Fruit fly (Drosophila melanogaster) whole organism, prepupa: ENCODE results near the gene CG34417.

Source experiments
- Blimp-1 ChIP-seq: fragments of 200-800 bp; sonication (Bioruptor generic); optimal IDR thresholded peaks from 3 replicates; lab custom pipeline; 2017; ENCODE audit warnings: missing biosample characterization, missing genetic modification characterization, mild to moderate bottlenecking, moderate library complexity, missing genetic modification reagents
- CG10631 ChIP-seq: fragments of 200-800 bp; sonication (Bioruptor generic); optimal IDR thresholded peaks from 2 replicates; lab custom pipeline; 2016; ENCODE audit warnings: missing biosample characterization, missing genetic modification characterization
- CG11294 ChIP-seq: fragments of 200-800 bp; sonication (Bioruptor generic); IDR thresholded peaks from 2 replicates; pipeline ENCODE4 v1.3.6; 2022; ENCODE audit warnings: missing biosample characterization, missing genetic modification characterization
- CG11762 ChIP-seq: fragments of 200-800 bp; sonication (Bioruptor generic); optimal IDR thresholded peaks from 3 replicates; lab custom pipeline; 2016; ENCODE audit warnings: missing biosample characterization, missing genetic modification characterization; ENCODE audit not compliant: insufficient read depth
- CG11902 ChIP-seq: fragments of 200-800 bp; sonication (Bioruptor generic); optimal IDR thresholded peaks from 3 replicates; lab custom pipeline; 2016; ENCODE audit warnings: missing biosample characterization, missing genetic modification characterization
- CG15336 ChIP-seq: fragments of 200-800 bp; sonication (Bioruptor generic); IDR thresholded peaks from 2 replicates; pipeline ENCODE4 v1.3.6; 2022; ENCODE audit warnings: missing biosample characterization, missing genetic modification characterization
- CG1621 ChIP-seq: fragments of 200-800 bp; sonication (Bioruptor generic); optimal IDR thresholded peaks from 3 replicates; lab custom pipeline; 2018; ENCODE audit warnings: missing biosample characterization, mild to moderate bottlenecking, missing genetic modification characterization
- CG3032 ChIP-seq: fragments of 200-800 bp; optimal IDR thresholded peaks from 2 replicates; lab custom pipeline; 2019; ENCODE audit warnings: missing biosample characterization, mild to moderate bottlenecking, missing genetic modification characterization, moderate library complexity
- CG31627 ChIP-seq: fragments of 200-800 bp; sonication (Bioruptor generic); optimal IDR thresholded peaks from 3 replicates; lab custom pipeline; 2016; ENCODE audit warnings: missing biosample characterization, missing genetic modification characterization
- CG32006 ChIP-seq: fragments of 200-800 bp; sonication (Bioruptor generic); optimal IDR thresholded peaks from 3 replicates; lab custom pipeline; 2017; ENCODE audit warnings: missing biosample characterization, mild to moderate bottlenecking, missing genetic modification characterization
- CG34406 ChIP-seq: fragments of 200-800 bp; sonication (Bioruptor generic); optimal IDR thresholded peaks from 3 replicates; lab custom pipeline; 2016; ENCODE audit warnings: missing biosample characterization, missing genetic modification characterization
- CG3919 ChIP-seq: fragments of 200-800 bp; sonication (Bioruptor generic); optimal IDR thresholded peaks from 3 replicates; lab custom pipeline; 2016; ENCODE audit warnings: missing biosample characterization, missing genetic modification characterization
- CG4318 ChIP-seq: fragments of 200-800 bp; sonication (Bioruptor generic); optimal IDR thresholded peaks from 3 replicates; lab custom pipeline; 2017; ENCODE audit warnings: missing biosample characterization, mild to moderate bottlenecking, missing genetic modification characterization
- CG6163 ChIP-seq: fragments of 200-800 bp; sonication (Bioruptor generic); IDR thresholded peaks from 3 replicates; pipeline ENCODE4 v1.3.6; 2022; ENCODE audit warnings: missing biosample characterization, missing genetic modification characterization
- CG6792 ChIP-seq: fragments of 200-800 bp; sonication (Bioruptor generic); optimal IDR thresholded peaks from 3 replicates; lab custom pipeline; 2016; ENCODE audit warnings: missing biosample characterization, missing genetic modification characterization
- CG6854 ChIP-seq: fragments of 200-800 bp; sonication (Bioruptor generic); optimal IDR thresholded peaks from 2 replicates; lab custom pipeline; 2017; ENCODE audit warnings: missing biosample characterization, mild to moderate bottlenecking, missing genetic modification characterization
- CG7368 ChIP-seq: fragments of 200-800 bp; sonication (Bioruptor generic); optimal IDR thresholded peaks from 3 replicates; lab custom pipeline; 2016; ENCODE audit warnings: missing biosample characterization, missing genetic modification characterization
- CG8119 ChIP-seq: fragments of 200-800 bp; sonication (Bioruptor generic); IDR thresholded peaks from 3 replicates; pipeline ENCODE4 v1.3.6; 2022; ENCODE audit warnings: missing biosample characterization, missing genetic modification characterization
- CG8319 ChIP-seq: fragments of 200-800 bp; sonication (Bioruptor generic); optimal IDR thresholded peaks from 3 replicates; lab custom pipeline; 2016; ENCODE audit warnings: missing biosample characterization, missing genetic modification characterization
- CG8632 ChIP-seq: fragments of 200-800 bp; sonication (Bioruptor generic); optimal IDR thresholded peaks from 3 replicates; lab custom pipeline; 2016; ENCODE audit warnings: missing biosample characterization, missing genetic modification characterization
- CG9139 ChIP-seq: fragments of 200-800 bp; sonication (Bioruptor generic); optimal IDR thresholded peaks from 3 replicates; lab custom pipeline; 2017; ENCODE audit warnings: missing biosample characterization, mild to moderate bottlenecking, missing genetic modification characterization
- Eip75B ChIP-seq: fragments of 200-800 bp; sonication (Bioruptor generic); optimal IDR thresholded peaks from 3 replicates; lab custom pipeline; 2016; ENCODE audit warnings: missing biosample characterization, missing genetic modification characterization
- Eip78C ChIP-seq: fragments of 200-800 bp; sonication (Bioruptor generic); peaks from one replicate; lab custom pipeline; 2016; ENCODE audit warnings: missing biosample characterization, missing genetic modification characterization
- Eip93F ChIP-seq: fragments of 200-800 bp; sonication (Bioruptor generic); optimal IDR thresholded peaks from 2 replicates; lab custom pipeline; 2016; ENCODE audit warnings: missing biosample characterization, mild to moderate bottlenecking, missing genetic modification characterization
- Ets21C ChIP-seq: fragments of 200-800 bp; sonication (Bioruptor generic); optimal IDR thresholded peaks from 3 replicates; lab custom pipeline; 2016; ENCODE audit warnings: missing biosample characterization, missing genetic modification characterization
- Ets96B ChIP-seq: fragments of 200-800 bp; optimal IDR thresholded peaks from 2 replicates; lab custom pipeline; 2019; ENCODE audit warnings: missing biosample characterization, mild to moderate bottlenecking, missing genetic modification characterization, moderate library complexity
- Hr4 ChIP-seq: fragments of 200-800 bp; sonication (Bioruptor generic); optimal IDR thresholded peaks from 3 replicates; lab custom pipeline; 2016; ENCODE audit warnings: missing biosample characterization, missing genetic modification characterization
- Met ChIP-seq: fragments of 200-800 bp; sonication (Bioruptor generic); optimal IDR thresholded peaks from 3 replicates; lab custom pipeline; 2016; ENCODE audit warnings: missing biosample characterization, missing genetic modification characterization
- OdsH ChIP-seq: fragments of 200-800 bp; sonication (Bioruptor generic); optimal IDR thresholded peaks from 3 replicates; lab custom pipeline; 2016; ENCODE audit warnings: missing biosample characterization, missing genetic modification characterization
- Smox ChIP-seq: fragments of 200-800 bp; sonication (Bioruptor generic); optimal IDR thresholded peaks from 3 replicates; lab custom pipeline; 2016; ENCODE audit warnings: missing biosample characterization, missing genetic modification characterization
- Sox102F ChIP-seq: fragments of 200-800 bp; sonication (Bioruptor generic); optimal IDR thresholded peaks from 2 replicates; lab custom pipeline; 2016; ENCODE audit warnings: missing biosample characterization, mild to moderate bottlenecking, missing genetic modification characterization
- Sox14 ChIP-seq: fragments of 200-800 bp; sonication (Bioruptor generic); optimal IDR thresholded peaks from 3 replicates; lab custom pipeline; 2016; ENCODE audit warnings: missing biosample characterization, missing genetic modification characterization
- achi ChIP-seq: fragments of 200-800 bp; sonication (Bioruptor generic); optimal IDR thresholded peaks from 3 replicates; lab custom pipeline; 2016; ENCODE audit warnings: missing biosample characterization, missing genetic modification characterization
- acj6 ChIP-seq: fragments of 200-800 bp; sonication (Bioruptor generic); optimal IDR thresholded peaks from 3 replicates; lab custom pipeline; 2016; ENCODE audit warnings: missing biosample characterization, missing genetic modification characterization
- cyc ChIP-seq: fragments of 200-800 bp; sonication (Bioruptor generic); optimal IDR thresholded peaks from 3 replicates; lab custom pipeline; 2016; ENCODE audit warnings: missing biosample characterization, missing genetic modification characterization
- dac ChIP-seq: fragments of 200-800 bp; sonication (Bioruptor generic); optimal IDR thresholded peaks from 2 replicates; lab custom pipeline; 2017; ENCODE audit warnings: missing biosample characterization, mild to moderate bottlenecking, missing genetic modification characterization
- dsx ChIP-seq: fragments of 200-800 bp; optimal IDR thresholded peaks from 3 replicates; lab custom pipeline; 2019; ENCODE audit warnings: missing biosample characterization, mild to moderate bottlenecking, missing genetic modification characterization, moderate library complexity; ENCODE audit not compliant: poor library complexity, severe bottlenecking
- esn ChIP-seq: fragments of 200-800 bp; sonication (Bioruptor generic); optimal IDR thresholded peaks from 2 replicates; lab custom pipeline; 2016; ENCODE audit warnings: missing biosample characterization, mild to moderate bottlenecking, missing genetic modification characterization, moderate library complexity
- fd59A ChIP-seq: fragments of 200-800 bp; sonication (Bioruptor generic); optimal IDR thresholded peaks from 2 replicates; lab custom pipeline; 2017; ENCODE audit warnings: missing biosample characterization, mild to moderate bottlenecking, missing genetic modification characterization, missing genetic modification reagents
- fkh ChIP-seq: fragments of 200-800 bp; sonication (Bioruptor generic); optimal IDR thresholded peaks from 3 replicates; lab custom pipeline; 2017; ENCODE audit warnings: missing biosample characterization, mild to moderate bottlenecking, missing genetic modification characterization, moderate library complexity
- lz ChIP-seq: fragments of 200-800 bp; sonication (Bioruptor generic); optimal IDR thresholded peaks from 3 replicates; lab custom pipeline; 2016; ENCODE audit warnings: missing biosample characterization, missing genetic modification characterization
- net ChIP-seq: fragments of 200-800 bp; sonication (Bioruptor generic); optimal IDR thresholded peaks from 3 replicates; lab custom pipeline; 2016; ENCODE audit warnings: missing biosample characterization, missing genetic modification characterization
- pdm3 ChIP-seq: fragments of 200-800 bp; sonication (Bioruptor generic); optimal IDR thresholded peaks from 3 replicates; lab custom pipeline; 2016; ENCODE audit warnings: missing biosample characterization, missing genetic modification characterization
- salr ChIP-seq, 2 experiments: fragments of 200-800 bp; sonication (Bioruptor generic); optimal IDR thresholded peaks; 3 replicates each; lab custom pipeline; 2016 to 2018; ENCODE audit warnings: missing biosample characterization in 2 of 2, missing genetic modification characterization in 2 of 2, mild to moderate bottlenecking in 1 of 2
- spab ChIP-seq: fragments of 200-800 bp; sonication (Bioruptor generic); optimal IDR thresholded peaks from 2 replicates; lab custom pipeline; 2017; ENCODE audit warnings: missing biosample characterization, mild to moderate bottlenecking, missing genetic modification characterization, missing genetic modification reagents
- ss ChIP-seq, 2 experiments: fragments of 200-800 bp; sonication (Bioruptor generic); optimal IDR thresholded peaks; 2 replicates in 1 of 2; 3 replicates in 1 of 2; lab custom pipeline; 2017 to 2018; ENCODE audit warnings: mild to moderate bottlenecking in 2 of 2, missing biosample characterization in 2 of 2, missing genetic modification characterization in 2 of 2, moderate library complexity in 1 of 2
- svp ChIP-seq: fragments of 200-800 bp; sonication (Bioruptor generic); peaks from one replicate; lab custom pipeline; 2016; ENCODE audit warnings: missing biosample characterization, missing genetic modification characterization
- topi ChIP-seq: fragments of 200-800 bp; sonication (Bioruptor generic); optimal IDR thresholded peaks from 3 replicates; lab custom pipeline; 2016; ENCODE audit warnings: missing biosample characterization, missing genetic modification characterization
- vri ChIP-seq: fragments of 200-800 bp; sonication (Bioruptor generic); optimal IDR thresholded peaks from 3 replicates; lab custom pipeline; 2016; ENCODE audit warnings: missing biosample characterization, mild to moderate bottlenecking, missing genetic modification characterization

CG34417 gene

DNA sequence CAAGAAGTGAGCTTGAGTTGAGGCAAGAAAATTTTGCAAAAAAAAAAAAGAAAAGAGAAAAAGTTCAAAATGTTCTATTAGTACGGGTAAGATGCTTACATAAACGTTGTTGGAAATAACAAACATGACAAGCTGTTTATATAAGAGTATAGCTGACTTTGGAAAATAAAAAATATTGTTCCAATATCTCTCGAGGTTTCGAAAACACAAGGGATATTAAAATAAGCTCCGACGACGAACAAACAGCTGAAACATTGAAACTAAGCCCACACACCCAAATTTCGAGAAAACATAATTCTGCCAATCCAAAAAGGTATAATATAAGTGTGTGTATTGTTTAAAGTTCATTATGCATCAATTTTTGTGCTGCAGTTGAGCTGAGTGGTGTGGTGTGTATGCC, 33.2 kb downstream of the CG34417 start (continued):
- peak; percentile 38 for TF ChIP-seq CG4318 (GFP tag; lab: Kevin White, UChicago)
- no peak for TF ChIP-seq dsx (GFP tag; lab: Kevin White, UChicago)
- TF ChIP-seq CG15336 (GFP tag; lab: Robert Waterston, UW) = peak; percentile 58
- peak; percentile 58 for TF ChIP-seq esn (GFP tag; lab: Kevin White, UChicago)
- peak; percentile 53 for TF ChIP-seq pdm3
- TF ChIP-seq CG8119 = peak; percentile 53; the same call in 2 of the 3 replicates
- TF ChIP-seq CG34406 = peak; percentile 54
- TF ChIP-seq spab (GFP tag; lab: Kevin White, UChicago) = peak; percentile 6
- no peak for TF ChIP-seq CG6854 (GFP tag; lab: Kevin White, UChicago)
- peak; percentile 87 for TF ChIP-seq Eip78C (GFP tag; lab: Kevin White, UChicago)
- no peak for TF ChIP-seq CG11902
- peak; percentile 32 for TF ChIP-seq net

DNA sequence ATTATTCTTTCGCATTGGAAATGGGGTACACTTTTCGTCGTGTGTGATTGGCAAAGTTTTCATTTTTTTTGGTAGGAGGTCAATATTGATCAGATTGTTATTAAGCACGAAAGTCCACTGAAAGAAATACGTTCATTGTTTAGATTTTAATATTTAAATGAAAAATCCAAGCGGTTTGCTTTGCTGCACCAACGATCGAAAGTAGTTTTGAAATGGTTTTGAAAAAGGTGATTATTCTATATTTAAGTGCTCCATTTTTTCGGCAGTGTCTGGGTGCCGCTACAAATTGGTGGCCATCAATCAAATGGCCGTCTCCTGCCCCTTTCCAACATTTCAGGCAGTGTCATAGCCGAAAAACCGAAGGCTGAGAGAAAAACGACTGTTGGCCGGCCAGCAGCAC, 33.9 kb downstream of the CG34417 start:
- peak; percentile 36 for TF ChIP-seq CG4318 (GFP tag; lab: Kevin White, UChicago)
- peak; percentile 68 for TF ChIP-seq CG8119
- peak; percentile 11 for TF ChIP-seq CG8632 (GFP tag; lab: Kevin White, UChicago)
- TF ChIP-seq CG3032 (tag; lab: Kevin White, UChicago) = no peak
- TF ChIP-seq spab (GFP tag; lab: Kevin White, UChicago) = no peak
- no peak for TF ChIP-seq Ets96B (tag; lab: Kevin White, UChicago)
- TF ChIP-seq ss (GFP tag; optimal IDR thresholded peaks at IDR 0.05; lab: Kevin White, UChicago) = no peak
- no peak for TF ChIP-seq CG11902
- peak; percentile 17 for TF ChIP-seq CG6792 (GFP tag; lab: Kevin White, UChicago)
- TF ChIP-seq fd59A (GFP tag; lab: Kevin White, UChicago) = no peak
- TF ChIP-seq CG8319 (GFP tag; lab: Kevin White, UChicago) = no peak
- no peak for TF ChIP-seq CG11762 (GFP tag; lab: Kevin White, UChicago)
- no peak for TF ChIP-seq Smox
- peak; percentile 23 for TF ChIP-seq Sox14 (GFP tag; lab: Kevin White, UChicago)
- TF ChIP-seq acj6 = no peak
- peak; percentile 62 for TF ChIP-seq lz (GFP tag; lab: Kevin White, UChicago)
- no peak for TF ChIP-seq CG6854 (GFP tag; lab: Kevin White, UChicago)
- TF ChIP-seq salr (GFP tag; optimal IDR thresholded peaks at IDR 0.05; lab: Kevin White, UChicago) = no peak
- no peak for TF ChIP-seq Blimp-1 (GFP tag; lab: Kevin White, UChicago)
- TF ChIP-seq CG1621 (tag; lab: Kevin White, UChicago) = no peak
- TF ChIP-seq Eip75B (GFP tag; lab: Kevin White, UChicago) = peak; percentile 23
- TF ChIP-seq dac (GFP tag; lab: Kevin White, UChicago) = peak; percentile 52
- TF ChIP-seq CG3919 (GFP tag; lab: Kevin White, UChicago) = peak; percentile 50
- TF ChIP-seq CG31627 (GFP tag; lab: Kevin White, UChicago) = peak; percentile 54
- TF ChIP-seq CG7368 (GFP tag; lab: Kevin White, UChicago) = no peak
- peak; percentile 34; the same call in 1 of the 2 replicates for TF ChIP-seq CG11294 (GFP tag; lab: Robert Waterston, UW)
- peak; percentile 84 for TF ChIP-seq svp
- TF ChIP-seq vri (GFP tag; lab: Kevin White, UChicago) = no peak
- peak; percentile 67 for TF ChIP-seq Met (GFP tag; lab: Kevin White, UChicago)
- peak; percentile 61 for TF ChIP-seq Sox102F (GFP tag; lab: Kevin White, UChicago)
- TF ChIP-seq OdsH = peak; percentile 35
- peak; percentile 64 for TF ChIP-seq cyc
- peak; percentile 61 for TF ChIP-seq CG32006 (GFP tag; lab: Kevin White, UChicago)
- peak; percentile 48; the same call in 1 of the 2 replicates for TF ChIP-seq CG15336 (GFP tag; lab: Robert Waterston, UW)
- TF ChIP-seq Ets21C = peak; percentile 20
- peak; percentile 10 for TF ChIP-seq CG10631 (GFP tag; lab: Kevin White, UChicago)
- no peak for TF ChIP-seq fkh (GFP tag; lab: Kevin White, UChicago)
- TF ChIP-seq CG6163 = peak; percentile 76
- TF ChIP-seq topi (GFP tag; lab: Kevin White, UChicago) = peak; percentile 72
- peak; percentile 25 for TF ChIP-seq net
- TF ChIP-seq CG34406 = peak; percentile 36
- no peak for TF ChIP-seq CG9139 (GFP tag; lab: Kevin White, UChicago)
- peak; percentile 39 for TF ChIP-seq esn (GFP tag; lab: Kevin White, UChicago)
- TF ChIP-seq Eip93F = no peak
- peak; percentile 71 for TF ChIP-seq Hr4 (GFP tag; lab: Kevin White, UChicago)
- peak; percentile 37 for TF ChIP-seq achi (GFP tag; lab: Kevin White, UChicago)
